Worm (Caenorhabditis elegans) whole organism, midembryonic: ENCODE measurements around the gene F41C3.8.

Source experiments
- cog-1 ChIP-seq: sonication (generic microtip); optimal IDR thresholded peaks from 2 replicates; lab custom pipeline; 2016; ENCODE audit warnings: missing genetic modification characterization, missing compliant biosample characterization
- ref-1 ChIP-seq: fragments of 200-800 bp; sonication (Bioruptor generic); conservative IDR thresholded peaks from 2 replicates; pipeline ENCODE4 v1.3.6; 2022; ENCODE audit warnings: missing genetic modification reagents, missing genetic modification characterization, missing compliant biosample characterization
- ztf-29 ChIP-seq: fragments of 200-800 bp; sonication (Bioruptor generic); IDR thresholded peaks from 2 replicates; pipeline ENCODE4 v1.3.6; 2022; ENCODE audit warnings: missing genetic modification reagents, missing genetic modification characterization, missing compliant biosample characterization

ce11 chrII:4675481-4675880 is 40.4 kb upstream of the F41C3.8 start, which contains the start of gene T05A7.3:
- TF ChIP-seq ztf-29 (GFP tag; lab: Robert Waterston, UW) = no peak
- TF ChIP-seq cog-1 (tag; lab: Kevin White, UChicago) = no peak
- TF ChIP-seq ref-1 (GFP tag; lab: Robert Waterston, UW) = no peak
